ENCODE assay signal across 3 fruit fly cellular contexts in genomic region chr3L:2822955-2823354, dm6.
TF ChIP-seq lines count a peak whose summit lies in the region.

No protein-coding gene starts in this region.

TF ChIP-seq in whole organism, embryonic, 481 proteins besides CTCF, POLR2A, EP300 and RAD21 (continued from another document and continues in another):
- TF ChIP-seq bcd (GFP tag; optimal IDR thresholded peaks at IDR 0.05; lab: Kevin White, UChicago) = peak; percentile 57
- TF ChIP-seq sens (GFP tag; lab: Kevin White, UChicago) = peak; percentile 47
- TF ChIP-seq Pdp1 (GFP tag; optimal IDR thresholded peaks at IDR 0.05; lab: Kevin White, UChicago) = peak in 1 of 2 experiments; percentile 17
- peak; percentile 41; the same call in 1 of the 2 replicates for TF ChIP-seq klu (GFP tag; IDR thresholded peaks at IDR 0.05; lab: Robert Waterston, UW)
- peak; percentile 44 for TF ChIP-seq Blimp-1 (GFP tag; optimal IDR thresholded peaks at IDR 0.05; lab: Kevin White, UChicago)
- 0 out of 3 replicates have a peak, but pooled peaks have one; percentile 10 for TF ChIP-seq CG11093 (GFP tag; IDR thresholded peaks at IDR 0.05; lab: Robert Waterston, UW)
- TF ChIP-seq CG14667 (GFP tag; IDR thresholded peaks at IDR 0.05; lab: Robert Waterston, UW) = 0 out of 2 replicates have a peak, but pooled peaks have one; percentile 29
- TF ChIP-seq gro (GFP tag; optimal IDR thresholded peaks at IDR 0.05; lab: Kevin White, UChicago) = peak; percentile 34
- peak; percentile 35; the same call in 1 of the 2 replicates for TF ChIP-seq Rx (GFP tag; IDR thresholded peaks at IDR 0.05; lab: Robert Waterston, UW)
- no peak for TF ChIP-seq NC2α (GFP tag; optimal IDR thresholded peaks at IDR 0.05; lab: Kevin White, UChicago)
- TF ChIP-seq Hr78 (GFP tag; optimal IDR thresholded peaks at IDR 0.05; lab: Kevin White, UChicago) = no peak
- no peak for TF ChIP-seq pfk (GFP tag; optimal IDR thresholded peaks at IDR 0.05; lab: Kevin White, UChicago)
- TF ChIP-seq zfh2 (GFP tag; optimal IDR thresholded peaks at IDR 0.05; lab: Kevin White, UChicago) = no peak
- TF ChIP-seq CG13123 (GFP tag; optimal IDR thresholded peaks at IDR 0.05; lab: Kevin White, UChicago) = no peak
- peak; percentile 52 for TF ChIP-seq Meics (GFP tag; optimal IDR thresholded peaks at IDR 0.05; lab: Kevin White, UChicago)
- TF ChIP-seq Tbp (GFP tag; optimal IDR thresholded peaks at IDR 0.05; lab: Kevin White, UChicago) = no peak
- TF ChIP-seq CG14860 (GFP tag; IDR thresholded peaks at IDR 0.05; lab: Robert Waterston, UW; ENCODE audit: partially characterized antibody) = no peak
- no peak for TF ChIP-seq B-H1 (GFP tag; IDR thresholded peaks at IDR 0.05; lab: Robert Waterston, UW)
- peak; percentile 26 for TF ChIP-seq HHEX (GFP tag; optimal IDR thresholded peaks at IDR 0.05; lab: Kevin White, UChicago)
- no peak for TF ChIP-seq CG3847 (GFP tag; IDR thresholded peaks at IDR 0.05; lab: Robert Waterston, UW)
- no peak for TF ChIP-seq NK7.1 (GFP tag; optimal IDR thresholded peaks at IDR 0.05; lab: Kevin White, UChicago)
- peak; percentile 25 for TF ChIP-seq mam (GFP tag; optimal IDR thresholded peaks at IDR 0.05; lab: Kevin White, UChicago)
- no peak for TF ChIP-seq CG5180 (GFP tag; optimal IDR thresholded peaks at IDR 0.05; lab: Kevin White, UChicago)
- peak; percentile 42 for TF ChIP-seq CG4404 (GFP tag; IDR thresholded peaks at IDR 0.05; lab: Robert Waterston, UW)
- no peak for TF ChIP-seq bbx (GFP tag; IDR thresholded peaks at IDR 0.05; lab: Robert Waterston, UW; ENCODE audit: partially characterized antibody)
- peak; percentile 83 for TF ChIP-seq CG18599 (GFP tag; optimal IDR thresholded peaks at IDR 0.05; lab: Kevin White, UChicago)
- no peak for TF ChIP-seq MTF-1 (GFP tag; optimal IDR thresholded peaks at IDR 0.05; lab: Kevin White, UChicago; ENCODE audit: borderline replicate concordance)
- no peak for TF ChIP-seq CG10267 (tag; optimal IDR thresholded peaks at IDR 0.05; lab: Kevin White, UChicago)
- TF ChIP-seq bowl (GFP tag; IDR thresholded peaks at IDR 0.05; lab: Robert Waterston, UW) = no peak
- no peak for TF ChIP-seq dmrt11E (tag; optimal IDR thresholded peaks at IDR 0.05; lab: Kevin White, UChicago)
- TF ChIP-seq CG16815 (GFP tag; optimal IDR thresholded peaks at IDR 0.05; lab: Kevin White, UChicago) = peak; percentile 18
- no peak for TF ChIP-seq CG34224 (GFP tag; IDR thresholded peaks at IDR 0.05; lab: Robert Waterston, UW; ENCODE audit: partially characterized antibody)
- TF ChIP-seq CG10431 (GFP tag; optimal IDR thresholded peaks at IDR 0.05; lab: Kevin White, UChicago) = no peak
- TF ChIP-seq CG1024 (GFP tag; IDR thresholded peaks at IDR 0.05; lab: Robert Waterston, UW) = peak; percentile 7; the same call in 1 of the 2 replicates
- TF ChIP-seq CG16863 (GFP tag; optimal IDR thresholded peaks at IDR 0.05; lab: Kevin White, UChicago) = peak; percentile 15
- peak; percentile 54; the same call in 1 of the 3 replicates for TF ChIP-seq jigr1 (GFP tag; IDR thresholded peaks at IDR 0.05; lab: Robert Waterston, UW)
- peak; percentile 26 for TF ChIP-seq Hsf (GFP tag; optimal IDR thresholded peaks at IDR 0.05; lab: Kevin White, UChicago)
- TF ChIP-seq dpn (GFP tag; optimal IDR thresholded peaks at IDR 0.05; lab: Kevin White, UChicago) = peak in 1 of 2 experiments; percentile 22
- TF ChIP-seq CG1792 (GFP tag; optimal IDR thresholded peaks at IDR 0.05; lab: Kevin White, UChicago) = no peak
- peak; percentile 26 for TF ChIP-seq CG10209 (GFP tag; optimal IDR thresholded peaks at IDR 0.05; lab: Kevin White, UChicago)
- TF ChIP-seq wdn (GFP tag; IDR thresholded peaks at IDR 0.05; lab: Robert Waterston, UW) = no peak
- TF ChIP-seq Hr3 (GFP tag; optimal IDR thresholded peaks at IDR 0.05; lab: Kevin White, UChicago) = no peak
- no peak for TF ChIP-seq CG33557 (GFP tag; optimal IDR thresholded peaks at IDR 0.05; lab: Kevin White, UChicago)

TF ChIP-seq in whole organism, prepupa, 60 proteins besides CTCF, POLR2A, EP300 and RAD21 (continued from another document):
- no peak for TF ChIP-seq Hr38 (GFP tag; optimal IDR thresholded peaks at IDR 0.05; lab: Kevin White, UChicago)
- TF ChIP-seq Gug (GFP tag; IDR thresholded peaks at IDR 0.05; lab: Robert Waterston, UW) = peak; percentile 94
- peak; percentile 93 to 96 for TF ChIP-seq salr (GFP tag; optimal IDR thresholded peaks at IDR 0.05; lab: Kevin White, UChicago)
- peak; percentile 84 to 87 for TF ChIP-seq ss (GFP tag; optimal IDR thresholded peaks at IDR 0.05; lab: Kevin White, UChicago)
- peak; percentile 96 for TF ChIP-seq CG10669 (GFP tag; optimal IDR thresholded peaks at IDR 0.05; lab: Kevin White, UChicago)
- peak; percentile 82 for TF ChIP-seq CG31627 (GFP tag; optimal IDR thresholded peaks at IDR 0.05; lab: Kevin White, UChicago)
- peak; percentile 90 for TF ChIP-seq CG6808 (GFP tag; optimal IDR thresholded peaks at IDR 0.05; lab: Kevin White, UChicago)
- TF ChIP-seq cyc (GFP tag; optimal IDR thresholded peaks at IDR 0.05; lab: Kevin White, UChicago) = peak; percentile 86
- peak; percentile 96 for TF ChIP-seq fd59A (GFP tag; optimal IDR thresholded peaks at IDR 0.05; lab: Kevin White, UChicago)
- peak; percentile 66 for TF ChIP-seq vri (GFP tag; optimal IDR thresholded peaks at IDR 0.05; lab: Kevin White, UChicago)
- TF ChIP-seq achi (GFP tag; optimal IDR thresholded peaks at IDR 0.05; lab: Kevin White, UChicago) = peak; percentile 93
- TF ChIP-seq CG1621 (tag; optimal IDR thresholded peaks at IDR 0.05; lab: Kevin White, UChicago) = peak; percentile 96
- peak; percentile 96 for TF ChIP-seq CG32006 (GFP tag; optimal IDR thresholded peaks at IDR 0.05; lab: Kevin White, UChicago)
- peak; percentile 96 for TF ChIP-seq Eip75B (GFP tag; optimal IDR thresholded peaks at IDR 0.05; lab: Kevin White, UChicago)
- peak; percentile 98 for TF ChIP-seq CG6163 (GFP tag; IDR thresholded peaks at IDR 0.05; lab: Robert Waterston, UW)
- peak; percentile 74 for TF ChIP-seq CG11902 (GFP tag; optimal IDR thresholded peaks at IDR 0.05; lab: Kevin White, UChicago)
- TF ChIP-seq CG4318 (GFP tag; optimal IDR thresholded peaks at IDR 0.05; lab: Kevin White, UChicago) = peak; percentile 92
- TF ChIP-seq lz (GFP tag; optimal IDR thresholded peaks at IDR 0.05; lab: Kevin White, UChicago) = peak; percentile 87
- peak; percentile 85 for TF ChIP-seq CG7368 (GFP tag; optimal IDR thresholded peaks at IDR 0.05; lab: Kevin White, UChicago)
- TF ChIP-seq CG11294 (GFP tag; IDR thresholded peaks at IDR 0.05; lab: Robert Waterston, UW) = peak; percentile 89
- peak; percentile 97 for TF ChIP-seq Eip78C (GFP tag; lab: Kevin White, UChicago)
- TF ChIP-seq CG3032 (tag; optimal IDR thresholded peaks at IDR 0.05; lab: Kevin White, UChicago) = peak; percentile 97
- peak; percentile 81 for TF ChIP-seq svp (GFP tag; lab: Kevin White, UChicago)
- peak; percentile 84 for TF ChIP-seq CG8319 (GFP tag; optimal IDR thresholded peaks at IDR 0.05; lab: Kevin White, UChicago)
- TF ChIP-seq Sox102F (GFP tag; optimal IDR thresholded peaks at IDR 0.05; lab: Kevin White, UChicago) = peak; percentile 76
- TF ChIP-seq CG8119 (GFP tag; IDR thresholded peaks at IDR 0.05; lab: Robert Waterston, UW) = peak; percentile 95
- peak; percentile 86 for TF ChIP-seq topi (GFP tag; optimal IDR thresholded peaks at IDR 0.05; lab: Kevin White, UChicago)
- TF ChIP-seq CG15336 (GFP tag; IDR thresholded peaks at IDR 0.05; lab: Robert Waterston, UW) = peak; percentile 93
- TF ChIP-seq esn (GFP tag; optimal IDR thresholded peaks at IDR 0.05; lab: Kevin White, UChicago) = peak; percentile 85
- TF ChIP-seq OdsH (GFP tag; optimal IDR thresholded peaks at IDR 0.05; lab: Kevin White, UChicago) = peak; percentile 92
- TF ChIP-seq Ets21C (GFP tag; optimal IDR thresholded peaks at IDR 0.05; lab: Kevin White, UChicago) = peak; percentile 76
- TF ChIP-seq CG8632 (GFP tag; optimal IDR thresholded peaks at IDR 0.05; lab: Kevin White, UChicago) = peak; percentile 82
- TF ChIP-seq Lpt (GFP tag; optimal IDR thresholded peaks at IDR 0.05; lab: Kevin White, UChicago) = peak; percentile 85
- TF ChIP-seq Smox (GFP tag; optimal IDR thresholded peaks at IDR 0.05; lab: Kevin White, UChicago) = peak; percentile 74
- TF ChIP-seq CG6276 (GFP tag; optimal IDR thresholded peaks at IDR 0.05; lab: Kevin White, UChicago) = peak; percentile 86
- peak; percentile 95 for TF ChIP-seq CG3919 (GFP tag; optimal IDR thresholded peaks at IDR 0.05; lab: Kevin White, UChicago)
- TF ChIP-seq dac (GFP tag; optimal IDR thresholded peaks at IDR 0.05; lab: Kevin White, UChicago) = peak; percentile 89
- peak; percentile 96 for TF ChIP-seq Ets96B (tag; optimal IDR thresholded peaks at IDR 0.05; lab: Kevin White, UChicago)

TF ChIP-seq in whole organism, wandering third instar larva, 38 proteins besides CTCF, POLR2A, EP300 and RAD21 (continued from another document):
- TF ChIP-seq CrebA (GFP tag; optimal IDR thresholded peaks at IDR 0.05; lab: Kevin White, UChicago; ENCODE audit: borderline replicate concordance) (no peak), Myc (optimal IDR thresholded peaks at IDR 0.05; lab: Kevin White, UChicago) (no peak), dsf (GFP tag; optimal IDR thresholded peaks at IDR 0.05; lab: Kevin White, UChicago; ENCODE audit: borderline replicate concordance) (no peak), GATAd (GFP tag; optimal IDR thresholded peaks at IDR 0.05; lab: Kevin White, UChicago) (no peak), jim (GFP tag; optimal IDR thresholded peaks at IDR 0.05; lab: Kevin White, UChicago) (no peak), sv (GFP tag; optimal IDR thresholded peaks at IDR 0.05; lab: Kevin White, UChicago) (no peak), N (GFP tag; optimal IDR thresholded peaks at IDR 0.05; lab: Kevin White, UChicago) (no peak), lola (GFP tag; optimal IDR thresholded peaks at IDR 0.05; lab: Kevin White, UChicago) (no peak), rgr (GFP tag; optimal IDR thresholded peaks at IDR 0.05; lab: Kevin White, UChicago) (peak; percentile 77), Jra (GFP tag; optimal IDR thresholded peaks at IDR 0.05; lab: Kevin White, UChicago) (no peak)
